Worm (Caenorhabditis elegans) whole organism, L3 larva: ENCODE results near the gene srx-28.

ENCODE experiments used
- ama-1 ChIP-seq: fragments of 150-350 bp; optimal IDR thresholded peaks from 2 replicates; lab custom pipeline; 2018
- ceh-28 ChIP-seq: fragments of 150-350 bp; optimal IDR thresholded peaks from 2 replicates; lab custom pipeline; 2014; ENCODE audit warnings: missing biosample characterization, missing genetic modification reagents, missing genetic modification characterization
- ceh-82 ChIP-seq: fragments of 150-350 bp; optimal IDR thresholded peaks from 2 replicates; lab custom pipeline; 2014; ENCODE audit warnings: missing biosample characterization, missing genetic modification characterization
- egl-27 ChIP-seq: sonication (generic microtip); optimal IDR thresholded peaks from 4 replicates; lab custom pipeline; 2017; ENCODE audit warnings: missing biosample characterization, missing genetic modification reagents, missing genetic modification characterization
- elt-3 ChIP-seq, 3 experiments: fragments of 150-350 bp in 1 of 3; sonication (generic microtip) in 2 of 3; optimal IDR thresholded peaks; 2 replicates in 2 of 3; 4 replicates in 1 of 3; lab custom pipeline; 2014 to 2017; ENCODE audit warnings: missing biosample characterization in 3 of 3, missing genetic modification characterization in 3 of 3
- fkh-10 ChIP-seq: sonication (generic microtip); optimal IDR thresholded peaks from 2 replicates; lab custom pipeline; 2017; ENCODE audit warnings: missing biosample characterization, missing genetic modification reagents, missing genetic modification characterization
- jun-1 ChIP-seq: fragments of 150-350 bp; optimal IDR thresholded peaks from 2 replicates; lab custom pipeline; 2014; ENCODE audit warnings: missing biosample characterization, missing genetic modification reagents, missing genetic modification characterization
- nhr-12 ChIP-seq: fragments of 150-350 bp; optimal IDR thresholded peaks from 2 replicates; lab custom pipeline; 2014; ENCODE audit warnings: missing biosample characterization, missing genetic modification characterization
- nhr-23 ChIP-seq: fragments of 150-350 bp; optimal IDR thresholded peaks from 2 replicates; lab custom pipeline; 2014; ENCODE audit warnings: missing biosample characterization, missing genetic modification reagents, missing genetic modification characterization
- nhr-237 ChIP-seq: fragments of 150-350 bp; optimal IDR thresholded peaks from 2 replicates; lab custom pipeline; 2014; ENCODE audit warnings: missing biosample characterization, missing genetic modification characterization
- nhr-25 ChIP-seq: sonication (generic microtip); optimal IDR thresholded peaks from 2 replicates; lab custom pipeline; 2017; ENCODE audit warnings: missing biosample characterization, missing genetic modification characterization
- nhr-76 ChIP-seq: fragments of 150-350 bp; sonication (generic microtip); optimal IDR thresholded peaks from 5 replicates; lab custom pipeline; 2014; ENCODE audit warnings: missing biosample characterization, missing genetic modification characterization
- ztf-4 ChIP-seq: fragments of 150-350 bp; optimal IDR thresholded peaks from 2 replicates; lab custom pipeline; 2014; ENCODE audit warnings: missing biosample characterization, missing genetic modification characterization

ce11 chrV:2769754-2770153 lies 12.7 kb upstream of the srx-28 start, which contains the start of gene dhs-15:
- TF ChIP-seq ceh-28 (tag; lab: Kevin White, UChicago) (no peak), nhr-23 (tag; lab: Kevin White, UChicago) (no peak), nhr-25 (tag; lab: Kevin White, UChicago) (no peak), elt-3 (tag; optimal IDR thresholded peaks at IDR 0.05; lab: Kevin White, UChicago) (no peak), nhr-76 (tag; lab: Kevin White, UChicago) (no peak), ceh-82 (tag; lab: Kevin White, UChicago) (no peak), jun-1 (no peak), ama-1 (lab: Kevin White, UChicago) (no peak), ztf-4 (tag; lab: Kevin White, UChicago) (no peak), fkh-10 (GFP tag; lab: Kevin White, UChicago) (no peak), nhr-237 (tag; lab: Kevin White, UChicago) (no peak), nhr-12 (no peak), egl-27 (tag; lab: Kevin White, UChicago) (no peak)
